Fruit fly (Drosophila melanogaster): ENCODE measurements around the gene CG43083.

DNA sequence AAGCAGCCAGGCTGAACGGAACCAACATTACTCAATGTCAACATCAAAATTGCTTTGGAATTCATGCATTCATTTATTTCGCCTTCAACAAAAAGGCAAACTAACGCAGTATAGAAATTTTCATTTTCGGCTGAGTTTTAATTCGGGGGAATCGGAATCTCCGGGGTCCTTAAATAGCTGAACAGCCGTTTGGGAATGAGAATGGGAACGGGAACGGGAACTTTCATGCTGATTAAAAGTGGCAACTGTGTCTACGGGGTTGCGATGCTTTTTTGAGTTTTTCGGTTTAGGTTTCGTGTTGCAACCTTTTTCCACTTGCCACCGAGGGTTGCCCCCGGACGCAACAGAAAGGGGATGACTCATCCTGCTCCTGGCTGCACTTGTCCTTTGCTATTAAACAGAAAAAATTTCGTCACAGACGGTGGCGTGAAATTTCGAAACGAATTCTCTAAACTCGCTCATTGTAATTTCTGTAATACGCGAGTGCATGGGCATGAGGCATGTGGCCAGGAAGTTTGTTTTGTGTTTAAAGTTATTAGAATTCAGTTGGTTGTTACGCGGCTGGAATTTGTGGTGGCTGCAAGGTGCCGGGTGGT lies 15.9 kb downstream of the CG43083 start:
- TF ChIP-seq h (optimal IDR thresholded peaks at IDR 0.05) (no peak), Sin3A (optimal IDR thresholded peaks at IDR 0.05) (no peak), ttk (optimal IDR thresholded peaks at IDR 0.05) (no peak), Myc (optimal IDR thresholded peaks at IDR 0.05) (no peak), insv (optimal IDR thresholded peaks at IDR 0.05) (no peak), psq (optimal IDR thresholded peaks at IDR 0.05) (no peak)

Data from Kc167 (cell line).